Worm (Caenorhabditis elegans) whole organism, late embryonic: ENCODE data around the gene unc-7.

Source experiments
- T23F11.4 ChIP-seq: fragments of 200-800 bp; sonication (Bioruptor generic); optimal IDR thresholded peaks from 2 replicates; lab custom pipeline; 2018; ENCODE audit warnings: mild to moderate bottlenecking, missing genetic modification characterization, missing compliant biosample characterization
- ama-1 ChIP-seq: fragments of 150-350 bp; optimal IDR thresholded peaks from 2 replicates; lab custom pipeline; 2014
- ceh-14 ChIP-seq: sonication (generic microtip); optimal IDR thresholded peaks from 2 replicates; lab custom pipeline; 2016; ENCODE audit warnings: missing genotype, missing genetic modification characterization, missing compliant biosample characterization
- ceh-45 ChIP-seq: fragments of 200-800 bp; sonication (Bioruptor generic); IDR thresholded peaks from 2 replicates; pipeline ENCODE4 v1.3.6; 2022; ENCODE audit warnings: missing genetic modification reagents, missing genetic modification characterization, missing compliant biosample characterization
- ceh-48 ChIP-seq: sonication (generic microtip); optimal IDR thresholded peaks from 2 replicates; lab custom pipeline; 2016; ENCODE audit warnings: missing genetic modification characterization, inconsistent platforms, missing compliant biosample characterization
- che-1 ChIP-seq: sonication (generic microtip); optimal IDR thresholded peaks from 2 replicates; lab custom pipeline; 2016; ENCODE audit warnings: mild to moderate bottlenecking, missing genetic modification characterization, missing compliant biosample characterization
- hlh-30 ChIP-seq: sonication (generic microtip); optimal IDR thresholded peaks from 2 replicates; lab custom pipeline; 2017; ENCODE audit warnings: antibody characterized with exemption, missing genetic modification characterization, missing compliant biosample characterization; ENCODE audit not compliant: insufficient read depth
- lim-6 ChIP-seq: sonication (generic microtip); optimal IDR thresholded peaks from 2 replicates; lab custom pipeline; 2016; ENCODE audit warnings: missing genetic modification characterization, missing compliant biosample characterization
- nhr-11 ChIP-seq: fragments of 150-350 bp; optimal IDR thresholded peaks from 2 replicates; lab custom pipeline; 2014; ENCODE audit warnings: missing biosample characterization, missing genetic modification characterization
- pag-3 ChIP-seq: sonication (generic microtip); optimal IDR thresholded peaks from 2 replicates; lab custom pipeline; 2016; ENCODE audit warnings: missing compliant biosample characterization, missing genetic modification characterization, borderline replicate concordance
- pha-4 ChIP-seq: fragments of 150-350 bp; optimal IDR thresholded peaks from 2 replicates; lab custom pipeline; 2018; ENCODE audit warnings: missing biosample characterization, missing genetic modification reagents, missing genetic modification characterization
- pqm-1 ChIP-seq: sonication (generic microtip); optimal IDR thresholded peaks from 2 replicates; lab custom pipeline; 2016; ENCODE audit warnings: missing genetic modification characterization, missing compliant biosample characterization
- tbx-2 ChIP-seq: sonication (generic microtip); optimal IDR thresholded peaks from 2 replicates; lab custom pipeline; 2016; ENCODE audit warnings: missing genetic modification characterization, missing compliant biosample characterization
- unc-3 ChIP-seq, 2 experiments: fragments of 200-800 bp in 1 of 2; sonication (Bioruptor generic) in 1 of 2; sonication (generic microtip) in 1 of 2; conservative IDR thresholded peaks in 1 of 2; optimal IDR thresholded peaks in 1 of 2; 2 replicates each; pipeline versions ENCODE4 v1.3.6 to Lab custom; 2016 to 2022; ENCODE audit warnings: missing compliant biosample characterization in 2 of 2, missing genetic modification characterization in 2 of 2, missing genetic modification reagents in 1 of 2

DNA sequence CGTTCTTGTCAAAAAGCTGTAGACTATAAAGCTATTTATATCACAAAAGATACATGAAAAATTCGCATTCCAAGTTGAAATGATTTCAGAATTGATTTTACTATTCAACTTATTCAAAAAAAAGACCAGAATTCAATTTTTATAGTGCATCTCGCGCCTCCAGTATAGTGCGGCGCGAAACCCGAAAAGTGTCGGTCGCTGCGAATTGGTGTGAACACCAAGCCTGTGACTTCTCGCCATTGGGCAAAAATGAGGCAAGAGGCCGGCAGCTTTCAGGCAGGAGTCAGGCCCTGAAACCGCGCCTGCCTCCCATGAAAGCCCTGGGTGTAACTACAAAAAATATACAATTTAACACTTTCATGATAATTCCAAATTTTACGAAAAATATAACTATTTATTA is 11.8 kb upstream of the unc-7 start:
- TF ChIP-seq tbx-2 (tag; lab: Kevin White, UChicago) (no peak), ceh-48 (tag; lab: Kevin White, UChicago) (no peak), ceh-14 (no peak), pqm-1 (tag; lab: Kevin White, UChicago) (no peak), ama-1 (lab: Kevin White, UChicago) (no peak), T23F11.4 (no peak), pha-4 (no peak), che-1 (no peak), nhr-11 (no peak), unc-3 (GFP tag; conservative IDR thresholded peaks at IDR 0.05; lab: Robert Waterston, UW) (no peak), unc-3 (tag; optimal IDR thresholded peaks at IDR 0.05; lab: Kevin White, UChicago) (no peak), lim-6 (tag; lab: Kevin White, UChicago) (no peak), hlh-30 (tag; lab: Kevin White, UChicago) (no peak), pag-3 (tag; lab: Kevin White, UChicago) (no peak), ceh-45 (GFP tag; lab: Robert Waterston, UW) (no peak)
